Worm (Caenorhabditis elegans): Measurements from ENCODE around the gene Y17D7B.10.

ce11 chrV:18782747-18783146, 769 bp upstream of the Y17D7B.10 start:
- TF ChIP-seq aly-2 (tag; optimal IDR thresholded peaks at IDR 0.05) (no peak), elt-3 (tag; optimal IDR thresholded peaks at IDR 0.05) (no peak), mdl-1 (tag; optimal IDR thresholded peaks at IDR 0.05) (no peak), lsy-2 (tag; optimal IDR thresholded peaks at IDR 0.05) (no peak), ama-1 (optimal IDR thresholded peaks at IDR 0.05) (no peak), irx-1 (tag; optimal IDR thresholded peaks at IDR 0.05) (no peak), fkh-10 (GFP tag; optimal IDR thresholded peaks at IDR 0.05) (no peak), hpl-2 (GFP tag; optimal IDR thresholded peaks at IDR 0.05) (no peak), alr-1 (tag; optimal IDR thresholded peaks at IDR 0.05; ENCODE audit: borderline replicate concordance) (no peak), nhr-90 (tag; optimal IDR thresholded peaks at IDR 0.05; ENCODE audit: poor library complexity) (no peak)
